Worm (Caenorhabditis elegans) whole organism, late embryonic: ENCODE measurements around the gene set-15.

ENCODE experiments used
- ama-1 ChIP-seq: fragments of 150-350 bp; optimal IDR thresholded peaks from 2 replicates; lab custom pipeline; 2014
- che-1 ChIP-seq: sonication (generic microtip); optimal IDR thresholded peaks from 2 replicates; lab custom pipeline; 2016; ENCODE audit warnings: mild to moderate bottlenecking, missing genetic modification characterization, missing compliant biosample characterization
- elt-2 ChIP-seq: sonication (generic microtip); optimal IDR thresholded peaks from 2 replicates; lab custom pipeline; 2016; ENCODE audit warnings: missing genetic modification reagents, missing genetic modification characterization, missing compliant biosample characterization
- ets-4 ChIP-seq: sonication (generic microtip); optimal IDR thresholded peaks from 2 replicates; lab custom pipeline; 2016; ENCODE audit warnings: missing genetic modification characterization, missing compliant biosample characterization
- fax-1 ChIP-seq: sonication (generic microtip); optimal IDR thresholded peaks from 2 replicates; lab custom pipeline; 2016; ENCODE audit warnings: missing genotype, missing genetic modification characterization, missing compliant biosample characterization
- fkh-10 ChIP-seq: fragments of 150-350 bp; optimal IDR thresholded peaks from 2 replicates; lab custom pipeline; 2014; ENCODE audit warnings: missing biosample characterization, missing genetic modification reagents, missing genetic modification characterization
- hlh-6 ChIP-seq: sonication (generic microtip); optimal IDR thresholded peaks from 2 replicates; lab custom pipeline; 2016; ENCODE audit warnings: missing genotype, missing genetic modification characterization, missing compliant biosample characterization
- hlh-8 ChIP-seq: sonication (generic microtip); optimal IDR thresholded peaks from 2 replicates; lab custom pipeline; 2016; ENCODE audit warnings: missing genotype, missing genetic modification characterization, missing compliant biosample characterization
- nfya-1 ChIP-seq: sonication (generic microtip); optimal IDR thresholded peaks from 2 replicates; lab custom pipeline; 2017; ENCODE audit warnings: missing genetic modification characterization, mild to moderate bottlenecking, missing compliant biosample characterization, antibody characterized with exemption, moderate library complexity
- pha-4 ChIP-seq: fragments of 150-350 bp; optimal IDR thresholded peaks from 2 replicates; lab custom pipeline; 2018; ENCODE audit warnings: missing biosample characterization, missing genetic modification reagents, missing genetic modification characterization
- pqm-1 ChIP-seq: sonication (generic microtip); optimal IDR thresholded peaks from 2 replicates; lab custom pipeline; 2016; ENCODE audit warnings: missing genetic modification characterization, missing compliant biosample characterization
- syd-9 ChIP-seq: sonication (generic microtip); optimal IDR thresholded peaks from 2 replicates; lab custom pipeline; 2016; ENCODE audit warnings: mild to moderate bottlenecking, missing genetic modification characterization, moderate library complexity, missing compliant biosample characterization
- zip-5 ChIP-seq: sonication (generic microtip); optimal IDR thresholded peaks from 2 replicates; lab custom pipeline; 2016; ENCODE audit warnings: missing genetic modification characterization, missing compliant biosample characterization

DNA sequence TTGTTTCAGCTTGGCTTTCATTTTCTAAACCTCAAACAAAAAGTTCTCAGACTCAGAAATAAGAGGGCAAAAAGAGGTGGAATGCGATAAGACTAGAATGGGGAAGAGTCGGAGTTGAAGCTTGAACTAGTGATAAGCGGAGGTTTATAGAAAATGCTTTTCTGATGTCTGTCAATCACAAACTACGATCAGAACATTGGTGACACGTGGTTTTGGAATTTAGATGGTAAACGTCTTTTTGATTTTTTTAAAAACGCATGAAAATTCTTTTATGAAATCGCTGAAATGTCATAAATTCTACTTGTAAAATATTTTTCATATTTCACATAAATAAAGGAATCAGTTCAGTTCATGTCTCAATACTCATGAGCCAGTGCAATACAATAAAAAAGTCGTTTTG is 41.0 kb upstream of the set-15 start, which contains the start of gene H06H21.8:
- TF ChIP-seq zip-5 (tag; lab: Kevin White, UChicago), result no peak
- TF ChIP-seq pha-4, result no peak
- TF ChIP-seq fkh-10 (GFP tag; lab: Kevin White, UChicago), result no peak
- TF ChIP-seq pqm-1 (tag; lab: Kevin White, UChicago), result no peak
- TF ChIP-seq elt-2 (tag; lab: Kevin White, UChicago), result no peak
- TF ChIP-seq ets-4, result no peak
- TF ChIP-seq syd-9 (tag; lab: Kevin White, UChicago), result no peak
- no peak for TF ChIP-seq fax-1 (tag; lab: Kevin White, UChicago)
- no peak for TF ChIP-seq hlh-8 (tag; lab: Kevin White, UChicago)
- no peak for TF ChIP-seq ama-1 (lab: Kevin White, UChicago)
- no peak for TF ChIP-seq nfya-1 (tag; lab: Kevin White, UChicago)
- no peak for TF ChIP-seq hlh-6 (tag; lab: Kevin White, UChicago)
- TF ChIP-seq che-1 (tag; lab: Kevin White, UChicago), result no peak
